Comparison of ENCODE assay signal across 5 fruit fly cellular contexts in the genomic region with DNA sequence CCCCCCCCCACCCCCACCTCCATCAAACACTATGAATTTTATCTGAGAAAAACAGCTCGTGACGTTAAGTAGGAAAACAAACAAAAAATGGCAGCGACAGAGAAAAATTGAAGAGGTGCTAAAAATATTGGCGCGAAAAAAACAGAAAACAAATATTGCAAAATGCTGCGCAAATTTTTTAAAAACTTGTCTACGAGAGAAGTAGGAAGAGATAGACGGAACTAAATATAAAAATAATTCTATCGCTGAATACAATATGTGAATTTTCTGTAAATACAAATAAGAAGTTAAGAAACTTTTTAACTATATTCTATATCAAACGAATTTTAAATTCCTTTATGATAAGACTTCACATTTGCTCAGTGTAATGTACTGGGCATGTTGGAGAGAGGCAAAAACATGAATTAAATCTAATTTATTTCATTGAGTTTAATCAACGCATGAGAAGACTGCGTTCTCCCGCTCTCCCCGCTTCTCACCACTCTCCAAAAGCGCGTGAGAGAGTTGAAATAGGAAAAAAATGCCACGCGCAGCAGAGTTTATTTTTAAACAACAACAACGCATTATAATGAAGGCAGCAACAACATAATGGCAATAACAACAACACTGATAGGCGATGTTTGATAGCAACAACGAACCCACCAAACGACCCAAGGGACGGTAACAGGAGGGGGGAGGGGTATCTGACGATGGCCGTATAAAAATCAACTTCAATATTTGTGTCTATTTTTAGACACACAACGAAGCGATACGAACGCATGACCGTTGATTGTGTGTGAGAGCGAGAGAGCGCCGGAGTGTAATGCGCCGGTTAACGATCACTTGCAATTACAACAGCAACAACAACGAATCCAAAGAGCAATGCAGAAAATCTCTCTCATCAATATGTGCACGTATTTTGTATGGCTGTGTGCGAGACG.
TF ChIP-seq lines count a peak whose summit lies in the region.

No protein-coding gene starts in this region.

- no peak for TF ChIP-seq CTCF in whole organism, embryonic (GFP tag; optimal IDR thresholded peaks at IDR 0.05; lab: Kevin White, UChicago)

TF ChIP-seq in whole organism, adult, 20 proteins besides CTCF, POLR2A, EP300 and RAD21 (continues in another document):
- peak; percentile 72 for TF ChIP-seq Mnt (GFP tag; optimal IDR thresholded peaks at IDR 0.05; lab: Kevin White, UChicago)
- no peak for TF ChIP-seq Clk (GFP tag; optimal IDR thresholded peaks at IDR 0.05; lab: Kevin White, UChicago)
- no peak for TF ChIP-seq CG1620 (GFP tag; optimal IDR thresholded peaks at IDR 0.05; lab: Kevin White, UChicago)
- TF ChIP-seq Crg-1 (GFP tag; optimal IDR thresholded peaks at IDR 0.05; lab: Kevin White, UChicago), result peak; percentile 58
- no peak for TF ChIP-seq CG7101 (tag; optimal IDR thresholded peaks at IDR 0.05; lab: Kevin White, UChicago)
- TF ChIP-seq Hr96 (GFP tag; optimal IDR thresholded peaks at IDR 0.05; lab: Kevin White, UChicago), result peak; percentile 62
- peak; percentile 53 for TF ChIP-seq bab1 (GFP tag; optimal IDR thresholded peaks at IDR 0.05; lab: Kevin White, UChicago)
- peak; percentile 69 for TF ChIP-seq tj (GFP tag; optimal IDR thresholded peaks at IDR 0.05; lab: Kevin White, UChicago)
- peak; percentile 17 for TF ChIP-seq pad (GFP tag; optimal IDR thresholded peaks at IDR 0.05; lab: Kevin White, UChicago)
- TF ChIP-seq cnc (optimal IDR thresholded peaks at IDR 0.05; lab: Kevin White, UChicago), result no peak
- no peak for TF ChIP-seq CG11617 (GFP tag; optimal IDR thresholded peaks at IDR 0.05; lab: Kevin White, UChicago)
- TF ChIP-seq ovo (GFP tag; optimal IDR thresholded peaks at IDR 0.05; lab: Kevin White, UChicago), result peak; percentile 85
- TF ChIP-seq CG14711 (tag; optimal IDR thresholded peaks at IDR 0.05; lab: Kevin White, UChicago), result no peak
- TF ChIP-seq CG7045 (GFP tag; optimal IDR thresholded peaks at IDR 0.05; lab: Kevin White, UChicago), result no peak
- peak; percentile 93 for TF ChIP-seq CG12768 (GFP tag; optimal IDR thresholded peaks at IDR 0.05; lab: Kevin White, UChicago)
- peak; percentile 98 for TF ChIP-seq cic (GFP tag; optimal IDR thresholded peaks at IDR 0.05; lab: Kevin White, UChicago)

TF ChIP-seq in whole organism, embryonic, 481 proteins besides CTCF, POLR2A, EP300 and RAD21 (continues in another document):
- no peak for TF ChIP-seq CG3847 (GFP tag; IDR thresholded peaks at IDR 0.05; lab: Robert Waterston, UW)
- TF ChIP-seq CG7786 (GFP tag; optimal IDR thresholded peaks at IDR 0.05; lab: Kevin White, UChicago), result no peak
- TF ChIP-seq HHEX (GFP tag; optimal IDR thresholded peaks at IDR 0.05; lab: Kevin White, UChicago), result no peak
- no peak for TF ChIP-seq scrt (GFP tag; optimal IDR thresholded peaks at IDR 0.05; lab: Kevin White, UChicago)
- no peak for TF ChIP-seq Blimp-1 (GFP tag; optimal IDR thresholded peaks at IDR 0.05; lab: Kevin White, UChicago)
- peak in 1 of 2 experiments; percentile 19 for TF ChIP-seq dpn (GFP tag; optimal IDR thresholded peaks at IDR 0.05; lab: Kevin White, UChicago)
- no peak for TF ChIP-seq cato (GFP tag; optimal IDR thresholded peaks at IDR 0.05; lab: Kevin White, UChicago; ENCODE audit: borderline replicate concordance)
- TF ChIP-seq ems (GFP tag; optimal IDR thresholded peaks at IDR 0.05; lab: Kevin White, UChicago), result no peak
- TF ChIP-seq Mes4 (GFP tag; optimal IDR thresholded peaks at IDR 0.05; lab: Kevin White, UChicago), result no peak
- TF ChIP-seq gsb (GFP tag; IDR thresholded peaks at IDR 0.05; lab: Robert Waterston, UW), result no peak
- no peak for TF ChIP-seq CG13123 (GFP tag; optimal IDR thresholded peaks at IDR 0.05; lab: Kevin White, UChicago)
- TF ChIP-seq dysf (GFP tag; IDR thresholded peaks at IDR 0.05; lab: Robert Waterston, UW), result peak; percentile 67
- peak; percentile 36 for TF ChIP-seq tio (GFP tag; optimal IDR thresholded peaks at IDR 0.05; lab: Kevin White, UChicago)
- TF ChIP-seq Nf-YB (GFP tag; optimal IDR thresholded peaks at IDR 0.05; lab: Kevin White, UChicago), result no peak
- TF ChIP-seq pfk (GFP tag; optimal IDR thresholded peaks at IDR 0.05; lab: Kevin White, UChicago), result peak; percentile 17
- TF ChIP-seq croc (GFP tag; conservative IDR thresholded peaks at IDR 0.05; lab: Robert Waterston, UW), result no peak
- no peak for TF ChIP-seq TFAM (GFP tag; optimal IDR thresholded peaks at IDR 0.05; lab: Kevin White, UChicago)

TF ChIP-seq in whole organism, prepupa, 60 proteins besides CTCF, POLR2A, EP300 and RAD21 (continues in another document):
- peak; percentile 7 for TF ChIP-seq Smox (GFP tag; optimal IDR thresholded peaks at IDR 0.05; lab: Kevin White, UChicago)
- TF ChIP-seq CG10669 (GFP tag; optimal IDR thresholded peaks at IDR 0.05; lab: Kevin White, UChicago), result no peak
- TF ChIP-seq Blimp-1 (GFP tag; optimal IDR thresholded peaks at IDR 0.05; lab: Kevin White, UChicago), result no peak
- TF ChIP-seq esn (GFP tag; optimal IDR thresholded peaks at IDR 0.05; lab: Kevin White, UChicago), result no peak
- TF ChIP-seq fd85E (GFP tag; optimal IDR thresholded peaks at IDR 0.05; lab: Kevin White, UChicago), result peak; percentile 40
- TF ChIP-seq Sox102F (GFP tag; optimal IDR thresholded peaks at IDR 0.05; lab: Kevin White, UChicago), result peak; percentile 10
- TF ChIP-seq pdm3 (GFP tag; optimal IDR thresholded peaks at IDR 0.05; lab: Kevin White, UChicago), result peak; percentile 29
- peak; percentile 76 for TF ChIP-seq CG32006 (GFP tag; optimal IDR thresholded peaks at IDR 0.05; lab: Kevin White, UChicago)
- peak; percentile 59 for TF ChIP-seq CG9139 (GFP tag; optimal IDR thresholded peaks at IDR 0.05; lab: Kevin White, UChicago)
- no peak for TF ChIP-seq CG11902 (GFP tag; optimal IDR thresholded peaks at IDR 0.05; lab: Kevin White, UChicago)
- peak; percentile 39 for TF ChIP-seq Ets96B (tag; optimal IDR thresholded peaks at IDR 0.05; lab: Kevin White, UChicago)
- peak; percentile 59 for TF ChIP-seq CG10631 (GFP tag; optimal IDR thresholded peaks at IDR 0.05; lab: Kevin White, UChicago)
- TF ChIP-seq CG16779 (tag; optimal IDR thresholded peaks at IDR 0.05; lab: Kevin White, UChicago), result peak; percentile 69
- peak; percentile 65 for TF ChIP-seq Hr4 (GFP tag; optimal IDR thresholded peaks at IDR 0.05; lab: Kevin White, UChicago)
- peak; percentile 100 for TF ChIP-seq dsx (GFP tag; optimal IDR thresholded peaks at IDR 0.05; lab: Kevin White, UChicago; ENCODE audit: poor library complexity, severe bottlenecking)
- TF ChIP-seq CG1621 (tag; optimal IDR thresholded peaks at IDR 0.05; lab: Kevin White, UChicago), result peak; percentile 62

TF ChIP-seq in whole organism, pupa, 21 proteins besides CTCF, POLR2A, EP300 and RAD21 (continues in another document):
- no peak for TF ChIP-seq CG10348 (GFP tag; IDR thresholded peaks at IDR 0.05; lab: Robert Waterston, UW)
- peak; percentile 97 for TF ChIP-seq EcR (GFP tag; optimal IDR thresholded peaks at IDR 0.05; lab: Kevin White, UChicago)
- peak; percentile 62 for TF ChIP-seq Pif1A (GFP tag; optimal IDR thresholded peaks at IDR 0.05; lab: Kevin White, UChicago)
- peak; percentile 80; the same call in 2 of the 3 replicates for TF ChIP-seq fd96Ca (GFP tag; IDR thresholded peaks at IDR 0.05; lab: Robert Waterston, UW)
- peak; percentile 73 for TF ChIP-seq CG4496 (GFP tag; IDR thresholded peaks at IDR 0.05; lab: Robert Waterston, UW)
- TF ChIP-seq CG15710 (tag; optimal IDR thresholded peaks at IDR 0.05; lab: Kevin White, UChicago), result peak; percentile 41
- TF ChIP-seq CG9948 (tag; optimal IDR thresholded peaks at IDR 0.05; lab: Kevin White, UChicago), result peak; percentile 32
- TF ChIP-seq gl (tag; optimal IDR thresholded peaks at IDR 0.05; lab: Kevin White, UChicago), result peak; percentile 85
- peak; percentile 15 for TF ChIP-seq D1 (tag; optimal IDR thresholded peaks at IDR 0.05; lab: Kevin White, UChicago)
- TF ChIP-seq Ets98B (GFP tag; IDR thresholded peaks at IDR 0.05; lab: Robert Waterston, UW), result peak; percentile 71
- peak; percentile 71 for TF ChIP-seq CG32121 (GFP tag; IDR thresholded peaks at IDR 0.05; lab: Robert Waterston, UW)
- TF ChIP-seq CG12605 (GFP tag; IDR thresholded peaks at IDR 0.05; lab: Robert Waterston, UW), result peak; percentile 75
- peak; percentile 41; the same call in 1 of the 2 replicates for TF ChIP-seq rn (GFP tag; IDR thresholded peaks at IDR 0.05; lab: Robert Waterston, UW)
- peak; percentile 33 for TF ChIP-seq Pif1B (GFP tag; optimal IDR thresholded peaks at IDR 0.05; lab: Kevin White, UChicago)
- TF ChIP-seq CG8301 (tag; optimal IDR thresholded peaks at IDR 0.05; lab: Kevin White, UChicago), result peak; percentile 44
- TF ChIP-seq CG8159 (tag; optimal IDR thresholded peaks at IDR 0.05; lab: Kevin White, UChicago), result peak; percentile 23
- TF ChIP-seq Snoo (tag; optimal IDR thresholded peaks at IDR 0.05; lab: Kevin White, UChicago), result no peak
- peak; percentile 14 for TF ChIP-seq CG34367 (tag; optimal IDR thresholded peaks at IDR 0.05; lab: Kevin White, UChicago)

TF ChIP-seq in whole organism, wandering third instar larva, 38 proteins besides CTCF, POLR2A, EP300 and RAD21:
- TF ChIP-seq Hr83 (GFP tag; optimal IDR thresholded peaks at IDR 0.05; lab: Kevin White, UChicago; ENCODE audit: poor library complexity, severe bottlenecking) (peak; percentile 76), foxo (GFP tag; optimal IDR thresholded peaks at IDR 0.05; lab: Kevin White, UChicago) (peak in 1 of 2 experiments; percentile 1), psq (GFP tag; optimal IDR thresholded peaks at IDR 0.05; lab: Kevin White, UChicago) (peak; percentile 66), Dif (GFP tag; optimal IDR thresholded peaks at IDR 0.05; lab: Kevin White, UChicago; ENCODE audit: partially characterized antibody) (peak; percentile 74), h (GFP tag; optimal IDR thresholded peaks at IDR 0.05; lab: Kevin White, UChicago) (peak; percentile 92), HLH106 (tag; optimal IDR thresholded peaks at IDR 0.05; lab: Kevin White, UChicago) (peak; percentile 8), Hnf4 (GFP tag; optimal IDR thresholded peaks at IDR 0.05; lab: Kevin White, UChicago) (peak; percentile 35), Dfd (GFP tag; optimal IDR thresholded peaks at IDR 0.05; lab: Kevin White, UChicago) (no peak), jim (GFP tag; optimal IDR thresholded peaks at IDR 0.05; lab: Kevin White, UChicago) (peak; percentile 24), dl (GFP tag; optimal IDR thresholded peaks at IDR 0.05; lab: Kevin White, UChicago; ENCODE audit: insufficient read depth in 1 of 2, partially characterized antibody in 2 of 2) (peak; percentile 77 to 88), Sp1 (GFP tag; optimal IDR thresholded peaks at IDR 0.05; lab: Kevin White, UChicago) (peak; percentile 43), lola (GFP tag; optimal IDR thresholded peaks at IDR 0.05; lab: Kevin White, UChicago) (no peak), Rel (GFP tag; optimal IDR thresholded peaks at IDR 0.05; lab: Kevin White, UChicago) (no peak), Rel (tag; optimal IDR thresholded peaks at IDR 0.05; lab: Kevin White, UChicago) (peak; percentile 83), OdsH (GFP tag; optimal IDR thresholded peaks at IDR 0.05; lab: Kevin White, UChicago) (no peak), brk (GFP tag; optimal IDR thresholded peaks at IDR 0.05; lab: Kevin White, UChicago) (peak; percentile 8), woc (GFP tag; optimal IDR thresholded peaks at IDR 0.05; lab: Kevin White, UChicago) (no peak), br (GFP tag; optimal IDR thresholded peaks at IDR 0.05; lab: Kevin White, UChicago) (peak; percentile 80), fru (GFP tag; optimal IDR thresholded peaks at IDR 0.05; lab: Kevin White, UChicago) (peak; percentile 27)
